Fruit fly (Drosophila melanogaster) whole organism, embryonic: ENCODE measurements around the gene CG7484.

Experiments
- Atf-2 ChIP-seq: fragments of 200-800 bp; sonication (Bioruptor generic); optimal IDR thresholded peaks from 2 replicates; lab custom pipeline; 2016; ENCODE audit warnings: missing biosample characterization, missing genetic modification characterization
- Bgb ChIP-seq: fragments of 200-800 bp; sonication (Bioruptor generic); IDR thresholded peaks from 2 replicates; pipeline ENCODE4 v1.3.6; 2022; ENCODE audit warnings: missing biosample characterization, missing genetic modification characterization; ENCODE audit not compliant: partially characterized antibody
- BtbVII ChIP-seq: fragments of 200-800 bp; sonication (Bioruptor generic); optimal IDR thresholded peaks from 3 replicates; lab custom pipeline; 2017; ENCODE audit warnings: missing biosample characterization, mild to moderate bottlenecking, missing genetic modification characterization
- CG10543 ChIP-seq: fragments of 200-800 bp; sonication (Bioruptor generic); optimal IDR thresholded peaks from 3 replicates; lab custom pipeline; 2017; ENCODE audit warnings: missing biosample characterization, mild to moderate bottlenecking, missing genetic modification characterization, moderate library complexity
- CG11085 ChIP-seq: fragments of 200-800 bp; sonication (Bioruptor generic); IDR thresholded peaks from 2 replicates; pipeline ENCODE4 v1.3.6; 2022; ENCODE audit warnings: missing biosample characterization, missing genetic modification characterization
- CG13894 ChIP-seq: fragments of 200-800 bp; sonication (Bioruptor generic); optimal IDR thresholded peaks from 3 replicates; lab custom pipeline; 2018; ENCODE audit warnings: missing biosample characterization, mild to moderate bottlenecking, missing genetic modification characterization, moderate library complexity
- CG14050 ChIP-seq: fragments of 200-800 bp; sonication (Bioruptor generic); IDR thresholded peaks from 3 replicates; pipeline ENCODE4 v1.3.6; 2022; ENCODE audit warnings: missing biosample characterization, missing genetic modification characterization
- CG14441 ChIP-seq: fragments of 200-800 bp; sonication (Bioruptor generic); IDR thresholded peaks from 2 replicates; pipeline ENCODE4 v1.3.6; 2022; ENCODE audit warnings: missing biosample characterization, missing genetic modification characterization
- CG15514 ChIP-seq: fragments of 200-800 bp; sonication (Bioruptor generic); optimal IDR thresholded peaks from 3 replicates; lab custom pipeline; 2017; ENCODE audit warnings: missing biosample characterization, missing genetic modification characterization, mild to moderate bottlenecking, moderate library complexity, missing genetic modification reagents
- CG17328 ChIP-seq: fragments of 200-800 bp; sonication (Bioruptor generic); IDR thresholded peaks from 2 replicates; pipeline ENCODE4 v1.3.6; 2022; ENCODE audit warnings: missing biosample characterization, missing genetic modification characterization
- CG17385 ChIP-seq: fragments of 200-800 bp; sonication (Bioruptor generic); optimal IDR thresholded peaks from 3 replicates; lab custom pipeline; 2018; ENCODE audit warnings: missing biosample characterization, mild to moderate bottlenecking, missing genetic modification characterization
- CG1792 ChIP-seq: fragments of 200-800 bp; sonication (Bioruptor generic); optimal IDR thresholded peaks from 2 replicates; lab custom pipeline; 2016; ENCODE audit warnings: missing biosample characterization, missing genetic modification characterization
- CG18599 ChIP-seq: fragments of 200-800 bp; sonication (Bioruptor generic); optimal IDR thresholded peaks from 3 replicates; lab custom pipeline; 2017; ENCODE audit warnings: missing biosample characterization, missing genetic modification characterization, mild to moderate bottlenecking, moderate library complexity, missing genetic modification reagents
- CG18619 ChIP-seq: fragments of 200-800 bp; sonication (Bioruptor generic); optimal IDR thresholded peaks from 3 replicates; lab custom pipeline; 2017; ENCODE audit warnings: missing biosample characterization, mild to moderate bottlenecking, missing genetic modification characterization
- CG2120 ChIP-seq: fragments of 200-800 bp; sonication (Bioruptor generic); optimal IDR thresholded peaks from 3 replicates; lab custom pipeline; 2016; ENCODE audit warnings: missing biosample characterization, missing genetic modification characterization
- CG3163 ChIP-seq: fragments of 200-800 bp; sonication (Bioruptor generic); optimal IDR thresholded peaks from 3 replicates; lab custom pipeline; 2016; ENCODE audit warnings: missing biosample characterization, missing genetic modification characterization
- CG4404 ChIP-seq: fragments of 200-800 bp; sonication (Bioruptor generic); IDR thresholded peaks from 2 replicates; pipeline ENCODE4 v1.3.6; 2022; ENCODE audit warnings: missing biosample characterization, missing genetic modification characterization
- CG9727 ChIP-seq: fragments of 200-800 bp; sonication (Bioruptor generic); optimal IDR thresholded peaks from 3 replicates; lab custom pipeline; 2017; ENCODE audit warnings: missing biosample characterization, mild to moderate bottlenecking, missing genetic modification characterization
- Camta ChIP-seq: fragments of 200-800 bp; sonication (Bioruptor generic); optimal IDR thresholded peaks from 2 replicates; lab custom pipeline; 2016; ENCODE audit warnings: missing biosample characterization, missing genetic modification characterization
- Dip2 ChIP-seq: fragments of 200-800 bp; sonication (Bioruptor generic); IDR thresholded peaks from 2 replicates; pipeline ENCODE4 v1.3.6; 2022; ENCODE audit warnings: missing biosample characterization, missing genetic modification characterization
- E2f1 ChIP-seq: fragments of 200-800 bp; sonication (Bioruptor generic); IDR thresholded peaks from 2 replicates; pipeline ENCODE4 v1.3.6; 2022; ENCODE audit warnings: missing biosample characterization, missing genetic modification characterization
- Ets65A ChIP-seq: fragments of 200-800 bp; sonication (Bioruptor generic); peaks from one replicate; lab custom pipeline; 2016; ENCODE audit warnings: missing biosample characterization, missing genetic modification characterization
- HmgD ChIP-seq: fragments of 200-800 bp; sonication (Bioruptor generic); optimal IDR thresholded peaks from 3 replicates; lab custom pipeline; 2016; ENCODE audit warnings: missing biosample characterization, missing genetic modification characterization
- Hr3 ChIP-seq: fragments of 200-800 bp; sonication (Bioruptor generic); optimal IDR thresholded peaks from 3 replicates; lab custom pipeline; 2016; ENCODE audit warnings: missing biosample characterization, missing genetic modification characterization
- Hr39 ChIP-seq: fragments of >200 bp; optimal IDR thresholded peaks from 2 replicates; lab custom pipeline; 2017
- Max ChIP-seq: fragments of 200-800 bp; sonication (Bioruptor generic); optimal IDR thresholded peaks from 2 replicates; lab custom pipeline; 2016; ENCODE audit warnings: missing biosample characterization, mild to moderate bottlenecking, missing genetic modification characterization
- Rfx ChIP-seq: fragments of 200-800 bp; sonication (Bioruptor generic); IDR thresholded peaks from 2 replicates; pipeline ENCODE4 v1.3.6; 2022; ENCODE audit warnings: missing biosample characterization, missing genetic modification characterization
- Tbp ChIP-seq: fragments of >200 bp; optimal IDR thresholded peaks from 2 replicates; lab custom pipeline; 2018; ENCODE audit warnings: missing biosample characterization, missing genetic modification characterization
- aop ChIP-seq: fragments of 200-800 bp; sonication (Bioruptor generic); IDR thresholded peaks from 2 replicates; pipeline ENCODE4 v1.3.6; 2022; ENCODE audit warnings: missing biosample characterization, missing genetic modification characterization
- caup ChIP-seq: fragments of 200-800 bp; sonication (Bioruptor generic); optimal IDR thresholded peaks from 3 replicates; lab custom pipeline; 2017; ENCODE audit warnings: missing biosample characterization, mild to moderate bottlenecking, missing genetic modification characterization, moderate library complexity; ENCODE audit not compliant: severe bottlenecking
- crc ChIP-seq: fragments of 200-800 bp; sonication (Bioruptor generic); optimal IDR thresholded peaks from 2 replicates; lab custom pipeline; 2016; ENCODE audit warnings: missing biosample characterization, missing genetic modification characterization
- croc ChIP-seq: fragments of 200-800 bp; sonication (Bioruptor generic); conservative IDR thresholded peaks from 3 replicates; pipeline ENCODE4 v1.3.6; 2022; ENCODE audit warnings: missing biosample characterization, missing genetic modification characterization
- crol ChIP-seq: fragments of 200-800 bp; sonication (Bioruptor generic); IDR thresholded peaks from 2 replicates; pipeline ENCODE4 v1.3.6; 2022; ENCODE audit warnings: missing biosample characterization, missing genetic modification characterization
- dati ChIP-seq: fragments of 200-800 bp; sonication (Bioruptor generic); IDR thresholded peaks from 2 replicates; pipeline ENCODE4 v1.3.6; 2022; ENCODE audit warnings: missing biosample characterization, missing genetic modification characterization
- dm ChIP-seq: fragments of 200-800 bp; sonication (Bioruptor generic); optimal IDR thresholded peaks from 3 replicates; lab custom pipeline; 2016; ENCODE audit warnings: missing biosample characterization, missing genetic modification characterization
- dmrt11E ChIP-seq: fragments of 200-800 bp; sonication (Bioruptor generic); optimal IDR thresholded peaks from 3 replicates; lab custom pipeline; 2018; ENCODE audit warnings: missing biosample characterization, mild to moderate bottlenecking, missing genetic modification characterization, moderate library complexity
- ems ChIP-seq: fragments of 200-800 bp; sonication (Bioruptor generic); optimal IDR thresholded peaks from 3 replicates; lab custom pipeline; 2016; ENCODE audit warnings: missing biosample characterization, missing genetic modification characterization
- en ChIP-seq: fragments of 200-800 bp; sonication (Bioruptor generic); optimal IDR thresholded peaks from 2 replicates; lab custom pipeline; 2016; ENCODE audit warnings: missing biosample characterization, missing genetic modification characterization
- fru ChIP-seq: fragments of >200 bp; optimal IDR thresholded peaks from 2 replicates; lab custom pipeline; 2017
- ftz-f1 ChIP-seq: fragments of 200-800 bp; sonication (Bioruptor generic); optimal IDR thresholded peaks from 2 replicates; lab custom pipeline; 2016; ENCODE audit warnings: missing biosample characterization, missing genetic modification characterization
- gce ChIP-seq: fragments of 200-800 bp; sonication (Bioruptor generic); IDR thresholded peaks from 3 replicates; pipeline ENCODE4 v1.3.6; 2022; ENCODE audit warnings: missing biosample characterization, missing genetic modification characterization
- jigr1 ChIP-seq: fragments of 200-800 bp; sonication (Bioruptor generic); IDR thresholded peaks from 3 replicates; pipeline ENCODE4 v1.3.6; 2022; ENCODE audit warnings: missing biosample characterization, missing genetic modification characterization
- lab ChIP-seq: fragments of 200-800 bp; sonication (Bioruptor generic); optimal IDR thresholded peaks from 3 replicates; lab custom pipeline; 2017; ENCODE audit warnings: missing biosample characterization, missing genetic modification characterization, mild to moderate bottlenecking, moderate library complexity, missing genetic modification reagents
- mirr ChIP-seq: fragments of 200-800 bp; sonication (Bioruptor generic); optimal IDR thresholded peaks from 3 replicates; lab custom pipeline; 2018; ENCODE audit warnings: missing biosample characterization, mild to moderate bottlenecking, missing genetic modification characterization
- nerfin-2 ChIP-seq: fragments of 200-800 bp; sonication (Bioruptor generic); IDR thresholded peaks from 2 replicates; pipeline ENCODE4 v1.3.6; 2022; ENCODE audit warnings: missing biosample characterization, missing genetic modification characterization; ENCODE audit not compliant: partially characterized antibody
- otp ChIP-seq: fragments of 200-800 bp; sonication (Bioruptor generic); IDR thresholded peaks from 3 replicates; pipeline ENCODE4, ENCODE4 v1.3.6; 2022; ENCODE audit warnings: missing biosample characterization, missing genetic modification characterization
- peb ChIP-seq: fragments of 200-800 bp; sonication (Bioruptor generic); IDR thresholded peaks from 2 replicates; pipeline ENCODE4 v1.3.6; 2022; ENCODE audit warnings: missing biosample characterization, missing genetic modification characterization
- unpg ChIP-seq: fragments of 200-800 bp; sonication (Bioruptor generic); optimal IDR thresholded peaks from 3 replicates; lab custom pipeline; 2018; ENCODE audit warnings: missing biosample characterization, mild to moderate bottlenecking, missing genetic modification characterization, moderate library complexity
- usp ChIP-seq: fragments of >200 bp; optimal IDR thresholded peaks from 2 replicates; lab custom pipeline; 2017; ENCODE audit warnings: missing biosample characterization, missing genetic modification characterization

The CG7484 gene

DNA sequence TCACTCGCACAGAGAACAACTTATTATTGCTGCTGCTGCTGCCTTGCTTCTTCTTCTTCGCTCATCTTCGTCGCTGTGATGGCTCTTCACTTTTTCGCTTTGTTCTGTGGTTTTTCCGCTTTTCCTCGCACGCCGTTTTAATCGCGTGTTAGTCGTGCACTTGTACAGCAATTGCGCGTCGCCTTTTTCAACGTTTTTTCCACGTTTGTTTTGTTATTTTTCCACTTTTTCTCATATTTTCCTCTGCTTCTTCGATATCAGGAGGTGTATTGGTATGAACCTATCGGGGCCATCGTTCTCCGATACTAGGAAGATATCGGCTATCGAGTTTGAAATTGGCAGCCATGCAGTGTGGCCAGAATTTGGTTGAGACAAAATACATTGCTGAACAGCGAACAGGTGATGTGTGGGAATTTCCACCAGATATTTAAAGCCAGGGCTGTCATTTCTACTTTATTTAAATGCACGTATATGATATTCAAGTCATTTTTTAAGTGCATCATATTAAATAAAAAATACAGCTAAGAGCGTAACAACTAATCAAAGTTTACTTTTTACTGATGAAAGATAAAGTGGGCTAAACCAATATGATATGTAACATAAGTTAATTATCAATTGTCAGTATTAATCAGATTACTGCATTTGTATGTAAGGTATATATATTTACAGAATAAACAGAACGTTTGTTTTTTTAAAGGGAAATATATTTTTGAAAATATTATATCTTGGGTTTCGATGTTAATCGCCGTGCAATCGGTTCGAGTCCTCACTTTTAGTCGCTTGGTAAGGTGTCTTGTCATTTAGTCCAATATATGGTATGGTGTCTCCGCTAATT, 14.7 kb downstream of the CG7484 start, which contains the start of gene Crtc (continued):
- TF ChIP-seq nerfin-2 (GFP tag; lab: Robert Waterston, UW) (peak; percentile 68), CG14050 (no peak), E2f1 (GFP tag; lab: Robert Waterston, UW) (no peak), unpg (no peak), fru (lab: Kevin White, UChicago) (no peak), otp (GFP tag; lab: Robert Waterston, UW) (no peak), dati (no peak), en (GFP tag; lab: Kevin White, UChicago) (no peak), HmgD (GFP tag; lab: Kevin White, UChicago) (peak; percentile 8), CG14441 (GFP tag; lab: Robert Waterston, UW) (peak; percentile 23; the same call in 1 of the 2 replicates), Tbp (GFP tag; lab: Kevin White, UChicago) (no peak), gce (no peak), caup (GFP tag; lab: Kevin White, UChicago) (no peak), CG17385 (GFP tag; lab: Kevin White, UChicago) (peak; percentile 99), Camta (peak; percentile 6)

- TF ChIP-seq Ets65A (GFP tag; lab: Kevin White, UChicago) (peak; percentile 80), aop (GFP tag; lab: Robert Waterston, UW) (no peak)
Measured at dm6 chr3L:17671322-17671721, 16.9 kb downstream of the CG7484 start, which contains the start of gene CG34251. Gene CG34251 (plus strand): TSS chr3L:17671622.

DNA sequence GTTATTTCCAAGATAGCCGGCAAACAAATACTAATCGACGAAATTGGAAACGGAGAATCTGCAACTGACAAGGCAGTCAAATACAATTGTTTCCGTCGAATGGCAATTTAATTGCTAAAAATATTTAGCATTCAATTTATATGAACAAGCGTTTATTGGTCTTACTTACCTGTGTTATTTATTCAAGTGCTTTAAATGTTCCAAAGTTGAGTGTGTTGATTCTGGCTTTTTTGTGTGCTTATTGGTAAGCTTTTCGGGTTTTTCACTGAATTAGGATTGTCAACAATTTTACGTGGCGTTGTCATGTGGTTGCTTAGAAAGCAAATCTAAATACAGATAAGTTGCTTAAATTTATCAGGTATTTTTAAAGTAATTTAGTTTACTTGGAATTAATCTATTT, 17.4 kb downstream of the CG7484 start:
- TF ChIP-seq crol (GFP tag; lab: Robert Waterston, UW) (no peak), BtbVII (GFP tag; lab: Kevin White, UChicago) (peak; percentile 45), CG13894 (tag; lab: Kevin White, UChicago) (peak; percentile 7), lab (GFP tag; lab: Kevin White, UChicago) (peak; percentile 67), CG18619 (no peak), CG3163 (no peak), peb (GFP tag; lab: Robert Waterston, UW) (no peak), crc (GFP tag; lab: Kevin White, UChicago) (no peak), CG17328 (no peak), CG18599 (GFP tag; lab: Kevin White, UChicago) (peak; percentile 70), CG15514 (GFP tag; lab: Kevin White, UChicago) (peak; percentile 29), mirr (GFP tag; lab: Kevin White, UChicago) (peak; percentile 1), jigr1 (GFP tag; lab: Robert Waterston, UW) (no peak), CG4404 (GFP tag; lab: Robert Waterston, UW) (no peak), dm (GFP tag; lab: Kevin White, UChicago) (no peak), Max (no peak), CG2120 (peak; percentile 10), Rfx (GFP tag; lab: Robert Waterston, UW) (peak; percentile 32; the same call in 1 of the 2 replicates), dmrt11E (no peak), croc (GFP tag; lab: Robert Waterston, UW) (no peak), CG9727 (GFP tag; lab: Kevin White, UChicago) (no peak), Dip2 (GFP tag; lab: Robert Waterston, UW) (no peak), CG1792 (GFP tag; lab: Kevin White, UChicago) (no peak), CG11085 (GFP tag; lab: Robert Waterston, UW) (no peak), ftz-f1 (GFP tag; lab: Kevin White, UChicago) (no peak), Atf-2 (GFP tag; lab: Kevin White, UChicago) (no peak), CG10543 (GFP tag; lab: Kevin White, UChicago) (peak; percentile 6), Bgb (no peak), usp (GFP tag; lab: Kevin White, UChicago) (no peak), Hr39 (lab: Kevin White, UChicago) (no peak), ems (GFP tag; lab: Kevin White, UChicago) (no peak), Hr3 (no peak)
